Worm (Caenorhabditis elegans) whole organism, L4/young adult: ENCODE data around the gene C18G1.6.

Experiments used
- W03F9.2 ChIP-seq: fragments of 150-350 bp; optimal IDR thresholded peaks from 2 replicates; lab custom pipeline; 2014; ENCODE audit warnings: missing biosample characterization, missing genetic modification characterization
- him-1 ChIP-seq: sonication (generic microtip); optimal IDR thresholded peaks from 2 replicates; lab custom pipeline; 2016; ENCODE audit warnings: missing genotype, missing genetic modification reagents, missing genetic modification characterization, missing compliant biosample characterization

ce11 chrV:4720884-4721464 is 29.4 kb upstream of the C18G1.6 start:
- TF ChIP-seq W03F9.2 (tag; lab: Kevin White, UChicago) = no peak
- no peak for TF ChIP-seq him-1 (tag; lab: Kevin White, UChicago)
